Worm (Caenorhabditis elegans) whole organism, L3 larva: ENCODE data around the gene C15B12.1.

Experiments
- elt-1 ChIP-seq: fragments of 150-350 bp; optimal IDR thresholded peaks from 2 replicates; lab custom pipeline; 2014; ENCODE audit warnings: missing biosample characterization, missing genetic modification characterization
- nhr-237 ChIP-seq: fragments of 150-350 bp; optimal IDR thresholded peaks from 2 replicates; lab custom pipeline; 2014; ENCODE audit warnings: missing biosample characterization, missing genetic modification characterization
- nhr-77 ChIP-seq: fragments of 150-350 bp; optimal IDR thresholded peaks from 2 replicates; lab custom pipeline; 2014; ENCODE audit warnings: missing biosample characterization, missing genetic modification characterization
- pha-4 ChIP-seq: fragments of 150-350 bp; optimal IDR thresholded peaks from 2 replicates; lab custom pipeline; 2014; ENCODE audit warnings: missing biosample characterization, missing genetic modification reagents, missing genetic modification characterization
- zag-1 ChIP-seq: fragments of 150-350 bp; optimal IDR thresholded peaks from 2 replicates; lab custom pipeline; 2014; ENCODE audit warnings: missing biosample characterization, missing genetic modification characterization

DNA sequence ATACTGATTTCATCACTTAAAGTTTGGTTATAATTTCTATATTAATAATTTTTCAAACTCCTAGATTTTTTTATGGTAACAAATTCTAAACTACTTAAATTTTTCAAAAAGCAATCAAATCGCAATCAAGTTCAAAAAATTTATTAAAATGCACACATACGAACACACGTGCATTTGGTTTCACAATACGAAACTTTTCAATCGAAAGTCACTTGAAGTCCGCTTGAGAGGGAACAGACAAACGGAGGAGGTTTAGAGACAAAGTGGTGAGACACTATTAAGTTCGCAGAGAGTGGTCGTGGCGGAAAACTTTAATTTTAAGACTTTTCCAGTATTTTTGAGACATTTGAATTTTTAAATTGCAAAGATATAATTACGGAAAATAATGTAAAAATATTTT, 29.1 kb downstream of the C15B12.1 start, which contains the start of gene glr-8:
- no peak for TF ChIP-seq elt-1 (tag; lab: Kevin White, UChicago)
- TF ChIP-seq nhr-77 (tag; lab: Kevin White, UChicago) = no peak
- TF ChIP-seq zag-1 (tag; lab: Kevin White, UChicago) = no peak
- no peak for TF ChIP-seq pha-4 (tag; lab: Kevin White, UChicago)
- TF ChIP-seq nhr-237 (tag; lab: Kevin White, UChicago) = no peak
